Fruit fly (Drosophila melanogaster) Kc167 (cell line): ENCODE data around the gene CG17721.

Experiments
- Myc ChIP-seq: fragments of >200 bp; optimal IDR thresholded peaks from 2 replicates; lab custom pipeline; 2017; ENCODE audit warnings: missing external identifiers
- Sin3A ChIP-seq: fragments of >200 bp; optimal IDR thresholded peaks from 2 replicates; lab custom pipeline; 2018; ENCODE audit warnings: missing external identifiers
- h ChIP-seq: fragments of >200 bp; optimal IDR thresholded peaks from 3 replicates; lab custom pipeline; 2018; ENCODE audit warnings: missing external identifiers
- insv ChIP-seq: fragments of >200 bp; optimal IDR thresholded peaks from 3 replicates; lab custom pipeline; 2018; ENCODE audit warnings: missing external identifiers
- psq ChIP-seq: fragments of >200 bp; optimal IDR thresholded peaks from 2 replicates; lab custom pipeline; 2017; ENCODE audit warnings: missing external identifiers

- TF ChIP-seq Sin3A (no peak), h (no peak), psq (lab: Kevin White, UChicago) (no peak), insv (lab: Kevin White, UChicago) (no peak), Myc (lab: Kevin White, UChicago) (no peak)
Observed at dm6 chr3R:11209801-11210402, 25.0 kb upstream of the CG17721 start, which contains the start of the genes SdhC and Tctp.
